Worm (Caenorhabditis elegans): ENCODE data around the gene ztf-9.

Gene ztf-9

DNA sequence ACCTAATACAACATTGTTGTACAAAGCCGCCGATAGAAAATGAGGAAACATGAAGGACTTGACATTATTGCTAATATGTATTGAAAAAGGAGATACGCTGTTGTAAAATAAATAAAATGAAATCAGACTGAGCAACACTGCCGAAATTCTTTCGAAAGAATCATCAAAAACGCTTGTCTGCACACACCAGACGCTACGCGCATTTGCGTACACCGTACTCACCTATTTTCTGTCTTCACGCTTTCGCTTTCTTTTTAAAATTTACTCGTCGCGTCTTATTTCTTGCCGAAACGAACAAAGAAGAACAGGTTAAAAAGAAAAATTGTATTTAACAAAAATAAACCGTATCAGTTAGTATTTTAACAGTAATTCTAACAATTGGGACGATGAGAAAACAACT, 1.2 kb downstream of the ztf-9 start (continued):
- TF ChIP-seq egl-13 (tag; optimal IDR thresholded peaks at IDR 0.05) = no peak
- TF ChIP-seq hlh-4 (tag; optimal IDR thresholded peaks at IDR 0.05) = no peak
- no peak for TF ChIP-seq elt-2 (tag; optimal IDR thresholded peaks at IDR 0.05)
- peak; percentile 45 for TF ChIP-seq nhr-20 (tag; optimal IDR thresholded peaks at IDR 0.05)
- TF ChIP-seq mab-9 (GFP tag; IDR thresholded peaks at IDR 0.05) = no peak
- TF ChIP-seq nhr-11 (tag; optimal IDR thresholded peaks at IDR 0.05) = no peak
- TF ChIP-seq unc-130 (tag; optimal IDR thresholded peaks at IDR 0.05) = peak; percentile 37
- no peak for TF ChIP-seq ceh-63 (GFP tag; optimal IDR thresholded peaks at IDR 0.05)
- TF ChIP-seq mdl-1 (tag; optimal IDR thresholded peaks at IDR 0.05) = peak in 1 of 2 experiments; percentile 40
- TF ChIP-seq lin-15B (tag; optimal IDR thresholded peaks at IDR 0.05) = peak; percentile 5
- TF ChIP-seq unc-30 (tag; optimal IDR thresholded peaks at IDR 0.05) = no peak
- no peak for TF ChIP-seq Y116A8C.19 (tag; optimal IDR thresholded peaks at IDR 0.05; ENCODE audit: borderline replicate concordance)
- TF ChIP-seq pag-3 (tag; optimal IDR thresholded peaks at IDR 0.05; ENCODE audit: borderline replicate concordance, insufficient read depth) = no peak
- no peak for TF ChIP-seq jun-1 (tag; optimal IDR thresholded peaks at IDR 0.05)

DNA sequence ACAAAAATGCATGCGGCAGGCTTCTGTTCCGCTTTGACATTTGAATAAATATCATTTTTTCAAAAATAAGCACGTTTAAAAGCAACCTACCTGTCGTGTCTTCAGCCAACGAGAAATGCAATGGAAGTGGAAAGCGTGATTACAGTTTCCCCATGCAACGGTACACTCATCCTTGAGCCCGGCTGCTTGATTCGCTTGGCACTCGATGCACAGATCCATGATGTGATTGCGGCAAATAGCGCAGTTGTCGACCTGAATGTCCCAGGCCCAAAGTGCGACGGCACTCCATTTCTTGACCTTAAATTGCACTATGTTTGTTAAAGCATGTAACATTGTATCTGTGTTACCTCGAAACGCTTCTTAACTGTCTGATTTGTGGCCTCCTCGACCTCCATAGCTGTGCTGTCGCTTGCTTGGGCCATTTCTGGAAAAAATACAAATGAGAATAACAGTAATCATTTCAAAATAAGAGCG, 1.8 kb downstream of the ztf-9 start, which contains the start of gene rbx-1:
Gene rbx-1 (minus strand): TSS at position 424 of the 474 bp plus-strand sequence.
- TF ChIP-seq ztf-11 (tag; optimal IDR thresholded peaks at IDR 0.05) = no peak
- no peak for TF ChIP-seq efl-1 (optimal IDR thresholded peaks at IDR 0.05)
- TF ChIP-seq efl-1 (GFP tag; optimal IDR thresholded peaks at IDR 0.05 in 1 of 2) = peak in 1 of 2 experiments; percentile 91

DNA sequence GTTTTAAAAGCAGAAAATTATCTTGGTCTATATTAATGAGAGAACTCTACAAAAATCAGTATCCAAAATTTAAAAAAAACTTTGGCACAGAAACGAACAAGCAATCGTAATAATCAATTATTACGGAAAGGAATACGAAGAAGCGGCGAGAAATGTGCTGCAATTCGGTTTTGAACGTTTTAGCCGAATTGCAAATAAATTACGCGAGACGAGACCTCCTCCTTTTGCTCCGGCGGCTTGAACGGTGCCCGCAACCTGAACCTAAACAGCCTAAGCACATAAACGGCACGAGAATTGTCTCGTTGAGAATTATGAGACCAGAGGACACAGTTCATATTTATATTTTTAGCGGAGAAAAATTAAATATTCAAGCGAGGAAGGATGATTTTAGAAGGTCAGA, 2.6 kb downstream of the ztf-9 start:
- no peak for TF ChIP-seq C34B4.2 (tag; optimal IDR thresholded peaks at IDR 0.05)

DNA sequence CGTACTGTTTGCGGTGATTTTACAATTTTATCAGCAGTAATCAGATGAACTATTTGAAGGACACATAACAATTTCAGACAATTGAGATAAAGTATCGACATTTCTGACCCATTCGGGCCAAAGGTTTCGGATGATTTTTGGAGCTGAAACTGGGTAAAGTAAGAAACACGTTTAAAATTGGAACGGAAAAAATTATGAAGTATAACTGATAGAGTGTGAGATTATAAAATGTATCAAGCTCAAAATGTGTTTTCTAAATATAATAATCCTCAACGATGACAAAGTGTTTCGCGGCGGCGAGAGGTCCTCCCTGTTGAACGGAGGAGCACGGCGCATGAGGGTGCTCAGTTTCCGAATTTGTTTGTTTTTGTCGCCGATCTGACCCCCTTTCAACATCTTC, 6.4 kb downstream of the ztf-9 start, which contains the start of gene ZK287.4:
Gene ZK287.4 (minus strand): TSS at position 101 of the 400 bp plus-strand sequence.
- TF ChIP-seq unc-86 (tag; optimal IDR thresholded peaks at IDR 0.05) (no peak), C34B4.2 (tag; optimal IDR thresholded peaks at IDR 0.05) (no peak), nhr-90 (tag; optimal IDR thresholded peaks at IDR 0.05; ENCODE audit: poor library complexity) (no peak), egl-27 (tag; optimal IDR thresholded peaks at IDR 0.05) (no peak), nhr-11 (tag; optimal IDR thresholded peaks at IDR 0.05) (no peak), unc-30 (tag; optimal IDR thresholded peaks at IDR 0.05) (no peak), nhr-77 (tag; optimal IDR thresholded peaks at IDR 0.05) (no peak), nhr-12 (tag; optimal IDR thresholded peaks at IDR 0.05) (no peak), lin-13 (GFP tag; optimal IDR thresholded peaks at IDR 0.05) (no peak), mab-9 (GFP tag; IDR thresholded peaks at IDR 0.05) (no peak), grh-1 (GFP tag; IDR thresholded peaks at IDR 0.05) (no peak), swsn-7 (tag; optimal IDR thresholded peaks at IDR 0.05) (no peak), ceh-63 (GFP tag; optimal IDR thresholded peaks at IDR 0.05) (no peak), lir-3 (tag; optimal IDR thresholded peaks at IDR 0.05; ENCODE audit: poor library complexity) (no peak), unc-98 (GFP tag; IDR thresholded peaks at IDR 0.05) (no peak), ztf-4 (tag; optimal IDR thresholded peaks at IDR 0.05) (no peak), egl-13 (tag; optimal IDR thresholded peaks at IDR 0.05) (no peak)

DNA sequence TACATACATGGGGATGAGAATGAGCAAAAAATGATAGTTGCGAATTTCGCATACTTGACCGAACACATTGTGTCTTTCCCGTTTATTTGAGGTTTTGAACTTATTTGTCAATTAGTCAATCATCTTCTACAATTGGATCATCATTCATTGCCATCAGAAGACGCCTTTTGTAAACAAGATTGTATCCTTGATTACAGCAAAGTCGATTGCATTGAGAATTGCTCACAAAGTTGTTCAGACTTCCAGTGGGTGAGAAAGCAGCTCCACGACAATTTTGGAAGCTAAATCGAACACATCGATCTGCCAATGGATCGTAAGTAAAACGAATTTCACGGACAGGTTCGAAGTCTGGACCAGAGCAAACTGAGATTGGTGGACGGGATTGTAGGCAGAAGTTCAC, 11.7 kb downstream of the ztf-9 start:
- TF ChIP-seq efl-1 (optimal IDR thresholded peaks at IDR 0.05) (no peak), efl-1 (GFP tag; optimal IDR thresholded peaks at IDR 0.05 in 1 of 2) (peak in 1 of 2 experiments; percentile 38), nhr-47 (tag; optimal IDR thresholded peaks at IDR 0.05) (no peak)

DNA sequence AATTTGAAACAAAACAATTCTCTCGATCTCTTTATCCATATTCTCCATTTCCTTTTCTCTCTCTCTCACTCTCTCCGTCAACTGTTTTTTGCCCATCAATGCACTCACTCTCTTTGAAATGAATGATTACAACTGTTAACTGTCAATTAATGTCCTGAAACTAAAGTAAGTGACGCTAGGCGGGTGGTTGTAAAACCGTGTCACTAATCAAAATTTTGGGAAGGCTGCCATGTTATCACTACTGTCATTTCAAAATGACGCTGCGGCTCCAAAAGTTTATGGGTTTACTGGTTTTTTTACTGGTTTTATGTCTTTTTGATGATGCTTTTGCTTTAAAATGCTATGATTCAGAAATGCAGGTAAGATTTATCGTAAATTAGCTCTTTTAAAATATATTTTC, 12.8 kb downstream of the ztf-9 start, which contains the start of gene ZK287.9:
Gene ZK287.9 (plus strand): TSS at position 192 of the 400 bp plus-strand sequence.
- no peak for TF ChIP-seq ceh-82 (tag; optimal IDR thresholded peaks at IDR 0.05)
- TF ChIP-seq ceh-63 (GFP tag; optimal IDR thresholded peaks at IDR 0.05) = no peak
- TF ChIP-seq C34B4.2 (tag; optimal IDR thresholded peaks at IDR 0.05) = no peak
- no peak for TF ChIP-seq unc-98 (GFP tag; IDR thresholded peaks at IDR 0.05)
- no peak for TF ChIP-seq vab-15 (tag; optimal IDR thresholded peaks at IDR 0.05)
- TF ChIP-seq nhr-76 (tag; optimal IDR thresholded peaks at IDR 0.05) = no peak
- TF ChIP-seq sup-37 (GFP tag; optimal IDR thresholded peaks at IDR 0.05) = no peak
- no peak for TF ChIP-seq pqm-1 (tag; optimal IDR thresholded peaks at IDR 0.05)
- no peak for TF ChIP-seq mef-2 (tag; optimal IDR thresholded peaks at IDR 0.05)
- no peak for TF ChIP-seq pag-3 (tag; optimal IDR thresholded peaks at IDR 0.05; ENCODE audit: borderline replicate concordance, insufficient read depth)
- no peak for TF ChIP-seq lin-13 (GFP tag; optimal IDR thresholded peaks at IDR 0.05)
- no peak for TF ChIP-seq efl-3 (GFP tag; optimal IDR thresholded peaks at IDR 0.05)
- TF ChIP-seq nhr-84 (tag; optimal IDR thresholded peaks at IDR 0.05) = no peak
- TF ChIP-seq C16A3.4 (tag; optimal IDR thresholded peaks at IDR 0.05) = no peak

All from whole organism, L1 larva.